Worm (Caenorhabditis elegans) whole organism, L4 larva: ENCODE data around the gene coa-7.

Experiments
- D1046.2 ChIP-seq: fragments of 200-800 bp; sonication (Bioruptor generic); IDR thresholded peaks from 2 replicates; pipeline ENCODE4 v1.3.6; 2022; ENCODE audit warnings: missing genetic modification characterization, missing compliant biosample characterization
- F10B5.3 ChIP-seq: sonication (generic microtip); optimal IDR thresholded peaks from 2 replicates; lab custom pipeline; 2016; ENCODE audit warnings: mild to moderate bottlenecking, missing genetic modification characterization, missing compliant biosample characterization
- F44E2.7 ChIP-seq: fragments of 200-800 bp; sonication (Bioruptor generic); IDR thresholded peaks from 2 replicates; pipeline ENCODE4 v2.1.2; 2022; ENCODE audit warnings: missing genetic modification characterization, missing compliant biosample characterization
- F49E8.2 ChIP-seq: sonication (generic microtip); optimal IDR thresholded peaks from 2 replicates; lab custom pipeline; 2016; ENCODE audit warnings: missing compliant biosample characterization, mild to moderate bottlenecking, missing genetic modification characterization, borderline replicate concordance
- T20F7.1 ChIP-seq: fragments of 200-800 bp; sonication (Bioruptor generic); optimal IDR thresholded peaks from 2 replicates; lab custom pipeline; 2018; ENCODE audit warnings: mild to moderate bottlenecking, missing genetic modification characterization, missing compliant biosample characterization
- T26A8.4 ChIP-seq: fragments of 200-800 bp; sonication (Bioruptor generic); IDR thresholded peaks from 2 replicates; pipeline ENCODE4 v1.3.6; 2022; ENCODE audit warnings: missing genetic modification characterization, missing compliant biosample characterization
- Y5F2A.4 ChIP-seq: fragments of 200-800 bp; sonication (Bioruptor generic); optimal IDR thresholded peaks from 2 replicates; lab custom pipeline; 2018; ENCODE audit warnings: mild to moderate bottlenecking, missing genetic modification characterization, missing compliant biosample characterization
- Y75B8A.6 ChIP-seq: fragments of 200-800 bp; sonication (Bioruptor generic); IDR thresholded peaks from 2 replicates; pipeline ENCODE4 v1.3.6; 2022; ENCODE audit warnings: missing genetic modification reagents, missing genetic modification characterization, missing compliant biosample characterization
- aha-1 ChIP-seq: fragments of 150-350 bp; peaks from one replicate; lab custom pipeline; 2014; ENCODE audit warnings: missing biosample characterization, missing genetic modification characterization
- aly-2 ChIP-seq: sonication (generic microtip); optimal IDR thresholded peaks from 2 replicates; lab custom pipeline; 2018; ENCODE audit warnings: missing biosample characterization, missing genetic modification characterization
- ama-1 ChIP-seq: fragments of 150-350 bp; optimal IDR thresholded peaks from 2 replicates; lab custom pipeline; 2014; ENCODE audit warnings: inconsistent platforms, mixed read lengths
- attf-4 ChIP-seq: sonication (generic microtip); optimal IDR thresholded peaks from 3 replicates; lab custom pipeline; 2017; ENCODE audit warnings: missing biosample characterization, missing genetic modification characterization
- ceh-20 ChIP-seq: fragments of 200-800 bp; sonication (Bioruptor generic); IDR thresholded peaks from 2 replicates; pipeline ENCODE4 v1.3.6; 2022; ENCODE audit warnings: missing genetic modification reagents, missing genetic modification characterization, missing compliant biosample characterization
- ceh-28 ChIP-seq: fragments of 150-350 bp; optimal IDR thresholded peaks from 2 replicates; lab custom pipeline; 2014; ENCODE audit warnings: missing biosample characterization, missing genetic modification reagents, missing genetic modification characterization
- dmd-6 ChIP-seq: fragments of 200-800 bp; sonication (Bioruptor generic); IDR thresholded peaks from 2 replicates; pipeline ENCODE4 v1.3.6; 2022; ENCODE audit warnings: missing genetic modification reagents, missing genetic modification characterization, missing compliant biosample characterization
- duxl-1 ChIP-seq: sonication (generic microtip); optimal IDR thresholded peaks from 2 replicates; lab custom pipeline; 2016; ENCODE audit warnings: mild to moderate bottlenecking, missing genetic modification characterization, moderate library complexity, missing compliant biosample characterization; ENCODE audit not compliant: poor library complexity
- dve-1 ChIP-seq: sonication (generic microtip); optimal IDR thresholded peaks from 2 replicates; lab custom pipeline; 2017; ENCODE audit warnings: antibody characterized with exemption, mild to moderate bottlenecking, missing genetic modification characterization, missing compliant biosample characterization; ENCODE audit not compliant: insufficient read depth
- egl-27 ChIP-seq: sonication (generic microtip); optimal IDR thresholded peaks from 3 replicates; lab custom pipeline; 2017; ENCODE audit warnings: missing biosample characterization, missing genetic modification reagents, missing genetic modification characterization
- fkh-10 ChIP-seq: fragments of 150-350 bp; optimal IDR thresholded peaks from 2 replicates; lab custom pipeline; 2014; ENCODE audit warnings: missing biosample characterization, missing genetic modification reagents, missing genetic modification characterization
- hlh-30 ChIP-seq: sonication (generic microtip); optimal IDR thresholded peaks from 2 replicates; lab custom pipeline; 2017; ENCODE audit warnings: antibody characterized with exemption, mild to moderate bottlenecking, missing genetic modification characterization, missing compliant biosample characterization; ENCODE audit not compliant: insufficient read depth
- hmg-1.1 ChIP-seq: fragments of 200-800 bp; sonication (Bioruptor generic); IDR thresholded peaks from 2 replicates; pipeline ENCODE4 v1.3.6; 2022; ENCODE audit warnings: missing genetic modification reagents, missing genetic modification characterization, missing compliant biosample characterization
- jun-1 ChIP-seq: fragments of 150-350 bp; optimal IDR thresholded peaks from 2 replicates; lab custom pipeline; 2014; ENCODE audit warnings: missing biosample characterization, missing genetic modification reagents, missing genetic modification characterization
- lin-1 ChIP-seq: fragments of 200-800 bp; sonication (Bioruptor generic); IDR thresholded peaks from 2 replicates; pipeline ENCODE4 v1.3.6; 2022; ENCODE audit warnings: missing genetic modification reagents, missing genetic modification characterization, missing compliant biosample characterization
- lin-38 ChIP-seq: fragments of 200-800 bp; sonication (Bioruptor generic); IDR thresholded peaks from 2 replicates; pipeline ENCODE4 v1.3.6; 2022; ENCODE audit warnings: missing genetic modification reagents, missing genetic modification characterization, missing compliant biosample characterization
- lin-39 ChIP-seq: fragments of 150-350 bp; optimal IDR thresholded peaks from 2 replicates; lab custom pipeline; 2014; ENCODE audit warnings: missing biosample characterization, missing genetic modification reagents, missing genetic modification characterization
- mdl-1 ChIP-seq, 2 experiments: fragments of 150-350 bp in 1 of 2; sonication (generic microtip) in 1 of 2; optimal IDR thresholded peaks; 2 replicates each; lab custom pipeline; 2014 to 2017; ENCODE audit warnings: missing biosample characterization in 2 of 2, missing genetic modification characterization in 2 of 2
- mes-2 ChIP-seq: sonication (generic microtip); optimal IDR thresholded peaks from 2 replicates; lab custom pipeline; 2016; ENCODE audit warnings: missing genotype, mild to moderate bottlenecking, missing genetic modification characterization, missing compliant biosample characterization; ENCODE audit not compliant: poor library complexity, severe bottlenecking
- mxl-3 ChIP-seq: fragments of 200-800 bp; sonication (Bioruptor generic); optimal IDR thresholded peaks from 2 replicates; lab custom pipeline; 2018; ENCODE audit warnings: mild to moderate bottlenecking, missing genetic modification characterization, missing compliant biosample characterization
- nhr-10 ChIP-seq: fragments of 150-350 bp; optimal IDR thresholded peaks from 2 replicates; lab custom pipeline; 2014; ENCODE audit warnings: missing biosample characterization, missing genetic modification characterization
- nhr-111 ChIP-seq: fragments of 200-800 bp; sonication (Bioruptor generic); optimal IDR thresholded peaks from 2 replicates; lab custom pipeline; 2018; ENCODE audit warnings: mild to moderate bottlenecking, missing genetic modification characterization, missing compliant biosample characterization
- nhr-237 ChIP-seq: sonication (generic microtip); optimal IDR thresholded peaks from 2 replicates; lab custom pipeline; 2017; ENCODE audit warnings: missing biosample characterization, missing genetic modification characterization
- nhr-41 ChIP-seq: fragments of 200-800 bp; sonication (Bioruptor generic); IDR thresholded peaks from 2 replicates; pipeline ENCODE4 v1.3.6; 2022; ENCODE audit warnings: missing genetic modification reagents, missing genetic modification characterization, missing compliant biosample characterization
- nhr-42 ChIP-seq: fragments of 200-800 bp; sonication (Bioruptor generic); IDR thresholded peaks from 2 replicates; pipeline ENCODE4 v1.3.6; 2022; ENCODE audit warnings: missing genetic modification characterization, missing compliant biosample characterization
- nhr-48 ChIP-seq: sonication (generic microtip); optimal IDR thresholded peaks from 2 replicates; lab custom pipeline; 2016; ENCODE audit warnings: mild to moderate bottlenecking, missing genetic modification characterization, missing compliant biosample characterization
- sdz-12 ChIP-seq: fragments of 200-800 bp; sonication (Bioruptor generic); optimal IDR thresholded peaks from 2 replicates; lab custom pipeline; 2018; ENCODE audit warnings: mild to moderate bottlenecking, missing genetic modification characterization, missing compliant biosample characterization
- snpc-1.2 ChIP-seq: fragments of 200-800 bp; sonication (Bioruptor generic); IDR thresholded peaks from 2 replicates; pipeline ENCODE4 v1.3.6; 2022; ENCODE audit warnings: missing genetic modification reagents, missing genetic modification characterization, missing compliant biosample characterization
- tra-1 ChIP-seq: fragments of 200-800 bp; sonication (Bioruptor generic); IDR thresholded peaks from 2 replicates; pipeline ENCODE4 v1.3.6; 2022; ENCODE audit warnings: missing genetic modification reagents, missing genetic modification characterization, missing compliant biosample characterization
- unc-130 ChIP-seq: sonication (generic microtip); optimal IDR thresholded peaks from 2 replicates; lab custom pipeline; 2016; ENCODE audit warnings: missing genetic modification reagents, missing genetic modification characterization, missing compliant biosample characterization
- vab-7 ChIP-seq: fragments of 200-800 bp; sonication (Bioruptor generic); IDR thresholded peaks from 2 replicates; pipeline ENCODE4 v1.3.6; 2022; ENCODE audit warnings: missing genetic modification reagents, missing genetic modification characterization, missing compliant biosample characterization
- zag-1 ChIP-seq: fragments of 150-350 bp; optimal IDR thresholded peaks from 2 replicates; lab custom pipeline; 2014; ENCODE audit warnings: missing biosample characterization, missing genetic modification characterization

The coa-7 gene

DNA sequence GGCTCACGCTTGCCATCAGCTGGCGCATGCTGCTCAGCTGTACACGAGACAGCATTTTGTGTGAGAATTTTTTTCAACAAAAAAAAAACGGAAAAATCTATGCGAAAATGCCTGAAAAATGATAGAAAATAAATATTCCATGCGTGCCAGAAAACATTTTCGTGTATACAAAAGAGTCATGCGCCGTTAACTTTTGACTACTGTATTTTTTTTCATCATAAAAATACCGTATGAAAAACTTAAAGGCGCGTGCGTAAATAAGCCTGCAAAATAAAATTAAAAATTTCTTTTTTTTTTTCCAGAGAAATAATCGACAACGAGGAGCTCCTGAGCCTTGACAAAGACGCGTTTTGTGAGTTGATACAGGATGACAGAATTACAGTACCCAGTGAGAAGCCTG, 39.0 kb upstream of the coa-7 start:
- no peak for TF ChIP-seq snpc-1.2
- TF ChIP-seq F44E2.7: no peak
- TF ChIP-seq ama-1 (lab: Kevin White, UChicago): no peak
- TF ChIP-seq egl-27 (tag; lab: Kevin White, UChicago): no peak
- no peak for TF ChIP-seq nhr-42
- no peak for TF ChIP-seq lin-1
- no peak for TF ChIP-seq T20F7.1
- TF ChIP-seq nhr-41 (GFP tag; lab: Robert Waterston, UW): no peak
- TF ChIP-seq ceh-20 (GFP tag; lab: Robert Waterston, UW): no peak
- no peak for TF ChIP-seq nhr-111 (GFP tag; lab: Kevin White, UChicago)
- TF ChIP-seq nhr-10: no peak

DNA sequence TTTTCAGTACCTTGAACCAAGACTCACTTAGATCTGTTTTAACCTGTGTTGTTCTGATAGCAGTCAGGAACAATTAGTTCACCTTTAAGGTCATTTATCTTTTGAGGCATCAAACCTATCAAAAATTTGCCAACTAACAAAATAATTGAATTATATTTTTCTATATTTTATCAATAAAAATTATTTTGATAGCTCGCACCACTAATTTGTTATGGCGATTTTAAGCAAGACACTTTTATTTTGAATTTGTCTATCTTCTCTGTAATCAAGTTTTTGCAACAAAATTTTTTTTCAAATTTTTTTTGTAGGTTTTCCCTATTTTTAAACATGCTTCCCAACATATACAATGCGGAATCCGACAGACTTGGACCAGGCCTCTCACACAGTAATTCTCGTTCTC, 37.7 kb upstream of the coa-7 start, which contains the start of gene kel-1:
Gene kel-1 (plus strand): TSS at position 301 of the 400 bp plus-strand sequence.
- TF ChIP-seq sdz-12 (GFP tag; lab: Kevin White, UChicago) (no peak), vab-7 (no peak), D1046.2 (no peak), aha-1 (no peak), nhr-48 (tag; lab: Kevin White, UChicago) (no peak), ceh-28 (tag; lab: Kevin White, UChicago) (no peak), mxl-3 (GFP tag; lab: Kevin White, UChicago) (no peak), F44E2.7 (no peak), ama-1 (lab: Kevin White, UChicago) (no peak), nhr-41 (GFP tag; lab: Robert Waterston, UW) (no peak)

DNA sequence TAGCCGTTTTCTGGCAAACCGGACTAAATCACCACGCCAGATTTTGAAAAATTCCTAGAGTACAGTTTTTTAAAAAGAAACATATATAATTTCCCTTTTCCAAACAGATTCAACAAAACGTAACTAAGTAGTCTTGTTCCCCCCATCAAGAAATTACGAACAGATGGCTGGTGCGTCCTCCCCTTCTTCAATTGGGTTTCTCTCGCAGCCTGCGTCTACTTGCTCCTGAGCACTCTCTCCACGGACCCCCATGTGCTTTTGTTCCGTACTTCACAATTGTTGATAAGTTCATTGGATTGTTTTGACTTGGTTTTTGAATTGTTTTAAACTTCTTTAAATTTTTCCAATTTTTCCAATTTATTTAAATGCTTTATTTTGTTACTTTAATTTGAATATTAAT, 37.1 kb upstream of the coa-7 start:
- TF ChIP-seq Y75B8A.6 (GFP tag; lab: Robert Waterston, UW) (no peak), aly-2 (tag; lab: Kevin White, UChicago) (no peak), hmg-1.1 (GFP tag; lab: Robert Waterston, UW) (0 out of 2 replicates have a peak, but pooled peaks have one; percentile 19), hlh-30 (peak; percentile 40), mdl-1 (tag; optimal IDR thresholded peaks at IDR 0.05; lab: Kevin White, UChicago) (peak in 1 of 2 experiments; percentile 11), fkh-10 (no peak), mes-2 (tag; lab: Kevin White, UChicago) (peak; percentile 3)

DNA sequence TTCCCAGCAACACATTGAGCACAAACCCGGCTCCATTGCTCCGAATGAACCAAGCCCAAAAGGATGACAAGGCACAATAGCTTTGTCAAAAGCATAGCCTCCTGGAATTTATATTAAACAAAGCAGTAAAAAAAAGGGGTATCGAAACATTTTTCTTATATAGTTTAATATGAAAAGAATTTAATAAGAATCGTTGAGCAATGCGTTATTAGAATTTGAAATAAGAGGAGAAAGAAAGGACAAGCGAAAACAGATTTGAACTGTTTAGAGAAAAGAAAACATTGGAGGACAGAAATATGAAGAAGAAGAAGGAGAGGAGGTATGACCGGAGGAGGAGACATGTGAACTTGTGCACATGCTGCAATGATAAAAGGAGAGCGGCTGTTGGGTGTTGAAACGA, 34.2 kb upstream of the coa-7 start, which contains the start of gene C47D12.5:
Gene C47D12.5 (minus strand): TSS at position 101 of the 400 bp plus-strand sequence.
- TF ChIP-seq aly-2 (tag; lab: Kevin White, UChicago) (no peak), F49E8.2 (tag; lab: Kevin White, UChicago) (no peak), nhr-237 (tag; lab: Kevin White, UChicago) (no peak), zag-1 (tag; lab: Kevin White, UChicago) (no peak), jun-1 (tag; lab: Kevin White, UChicago) (no peak), lin-39 (tag; lab: Kevin White, UChicago) (no peak), T26A8.4 (no peak), mes-2 (tag; lab: Kevin White, UChicago) (no peak), unc-130 (GFP tag; lab: Kevin White, UChicago) (no peak)

DNA sequence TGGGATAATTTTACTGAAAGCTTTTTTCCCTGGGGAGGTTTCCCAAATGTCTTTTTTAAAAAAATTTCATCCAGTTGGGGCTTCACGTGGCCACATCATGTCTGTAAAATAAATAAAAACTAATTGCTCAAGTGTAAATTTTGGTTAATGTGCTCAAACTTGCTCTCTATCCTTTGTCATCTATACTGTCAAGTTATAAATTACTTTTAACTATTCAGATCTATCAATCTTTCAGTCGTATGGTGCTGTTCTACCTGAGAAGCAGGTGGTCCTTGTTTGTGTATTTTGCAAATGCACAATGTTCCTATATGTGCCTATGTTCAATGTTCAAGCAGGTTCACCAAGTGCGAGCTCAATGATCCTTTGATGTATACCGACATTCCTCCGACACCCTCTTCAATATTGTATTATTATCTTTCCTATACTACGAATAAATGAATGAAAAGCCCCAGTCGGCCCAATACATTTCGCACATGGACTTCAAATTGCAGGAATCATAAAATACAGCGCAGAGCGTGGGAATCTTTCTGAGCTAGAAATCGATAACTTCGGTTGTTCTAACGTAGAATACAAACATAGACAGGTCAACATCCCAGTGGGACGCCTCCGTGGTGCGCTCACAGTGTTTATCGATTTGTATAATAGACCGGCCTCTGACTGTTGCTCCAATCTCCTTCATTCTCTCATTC, 30.3 kb upstream of the coa-7 start, which contains the start of the genes sfxn-1.4 and C47D12.4:
Gene sfxn-1.4 (minus strand): TSS at position 101 of the 689 bp plus-strand sequence.
Gene C47D12.4 (plus strand): TSS at position 639 of the 689 bp plus-strand sequence.
- TF ChIP-seq mes-2 (tag; lab: Kevin White, UChicago) (no peak), D1046.2 (no peak), mxl-3 (GFP tag; lab: Kevin White, UChicago) (no peak), aha-1 (no peak), fkh-10 (no peak), lin-38 (GFP tag; lab: Robert Waterston, UW) (no peak), dmd-6 (GFP tag; lab: Robert Waterston, UW) (no peak), duxl-1 (no peak), F10B5.3 (tag; lab: Kevin White, UChicago) (no peak), Y5F2A.4 (GFP tag; lab: Kevin White, UChicago) (no peak), attf-4 (tag; lab: Kevin White, UChicago) (no peak), dve-1 (tag; lab: Kevin White, UChicago) (no peak), tra-1 (GFP tag; lab: Robert Waterston, UW) (no peak)
- TF ChIP-seq, all 104 proteins: peak for 0
